Worm (Caenorhabditis elegans): Measurements from ENCODE around the gene ctf-4.

DNA sequence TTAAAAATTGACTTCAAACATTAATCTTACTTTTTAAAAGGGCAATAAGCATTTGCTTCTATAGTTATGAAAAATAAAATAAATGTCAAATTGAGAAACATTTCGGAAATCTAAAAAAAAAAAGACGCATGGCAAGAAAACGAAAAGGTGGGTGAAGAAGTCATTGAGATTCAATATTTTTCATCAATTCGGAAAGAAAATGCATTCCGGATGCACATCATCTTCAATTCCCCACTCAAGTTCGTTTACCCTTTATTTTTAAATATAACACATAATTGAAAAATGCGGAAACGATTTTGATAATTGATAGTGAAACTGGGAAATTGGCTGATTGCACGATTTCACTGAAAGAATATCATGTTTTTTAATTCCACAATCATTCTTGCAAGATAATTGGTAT is 37.1 kb upstream of the ctf-4 start, which contains the start of gene F53B7.4:
- TF ChIP-seq unc-86 (tag; optimal IDR thresholded peaks at IDR 0.05) (no peak), tbx-2 (tag; optimal IDR thresholded peaks at IDR 0.05) (no peak), pqm-1 (tag; optimal IDR thresholded peaks at IDR 0.05) (no peak), ceh-9 (tag; optimal IDR thresholded peaks at IDR 0.05) (no peak), ets-4 (tag; optimal IDR thresholded peaks at IDR 0.05) (no peak), unc-3 (GFP tag; conservative IDR thresholded peaks at IDR 0.05) (no peak), unc-3 (tag; optimal IDR thresholded peaks at IDR 0.05) (no peak), T23F11.4 (GFP tag; optimal IDR thresholded peaks at IDR 0.05) (no peak)
